Fruit fly (Drosophila melanogaster): ENCODE data around the gene TAF1B.
A peak's percentile ranks its signal among the peaks of the same experiment; 100 is the strongest.

Gene TAF1B

DNA sequence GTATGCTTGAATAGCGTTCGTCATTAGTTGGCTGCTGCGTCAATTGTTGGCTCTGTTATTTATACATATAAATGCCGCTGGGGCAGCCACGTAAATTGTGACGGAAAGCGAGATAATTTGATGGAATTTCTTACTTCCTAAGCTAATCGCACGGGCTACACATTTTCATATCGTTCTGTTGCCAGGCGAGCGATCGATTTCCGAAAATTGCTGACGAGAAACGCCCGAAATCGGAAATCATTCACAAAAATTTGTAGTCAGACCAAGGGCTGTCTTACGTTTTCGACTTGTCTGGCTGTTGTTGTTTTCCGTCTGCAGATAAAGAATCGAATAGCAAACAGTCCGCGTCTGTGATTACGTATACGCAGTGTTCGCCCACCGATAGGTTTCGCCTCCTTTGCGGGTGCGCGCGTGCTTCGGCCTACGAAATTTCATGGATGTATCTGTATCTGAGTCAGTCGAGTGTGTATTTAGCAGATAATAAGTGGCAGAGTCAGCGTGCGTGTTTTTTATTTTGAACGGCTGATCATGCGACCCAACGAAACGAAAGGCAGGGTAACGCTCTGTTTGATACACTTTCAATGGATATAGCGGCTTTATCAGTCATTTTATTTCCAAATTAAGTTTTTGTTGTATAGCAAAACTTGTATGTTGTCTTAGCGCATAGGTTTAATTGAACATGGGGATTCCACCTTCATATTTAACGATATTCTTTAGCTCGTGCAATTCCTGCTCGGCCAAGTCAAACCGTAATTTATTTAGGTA is 46.3 kb downstream of the TAF1B start (continued):
- TF ChIP-seq CG3995 (GFP tag; optimal IDR thresholded peaks at IDR 0.05) (peak; percentile 46), NFAT (GFP tag; IDR thresholded peaks at IDR 0.05) (peak; percentile 61), CG7839 (tag; optimal IDR thresholded peaks at IDR 0.05) (peak; percentile 76), CG12155 (GFP tag; optimal IDR thresholded peaks at IDR 0.05) (peak; percentile 71), CG4854 (GFP tag; optimal IDR thresholded peaks at IDR 0.05) (no peak), CG11504 (tag; optimal IDR thresholded peaks at IDR 0.05) (peak; percentile 79), CG7556 (GFP tag; optimal IDR thresholded peaks at IDR 0.05) (peak; percentile 75), Camta (GFP tag; optimal IDR thresholded peaks at IDR 0.05) (peak; percentile 43), Mad (GFP tag; optimal IDR thresholded peaks at IDR 0.05) (peak; percentile 39), abd-A (tag; optimal IDR thresholded peaks at IDR 0.05) (peak; percentile 67), tin (GFP tag; optimal IDR thresholded peaks at IDR 0.05) (peak; percentile 16), vvl (GFP tag; IDR thresholded peaks at IDR 0.05) (peak; percentile 66), CG11398 (GFP tag; optimal IDR thresholded peaks at IDR 0.05) (peak; percentile 58), CG17912 (GFP tag; optimal IDR thresholded peaks at IDR 0.05) (no peak), dimm (GFP tag; IDR thresholded peaks at IDR 0.05) (no peak), Fer2 (tag; optimal IDR thresholded peaks at IDR 0.05) (peak; percentile 43), mld (GFP tag; IDR thresholded peaks at IDR 0.05; ENCODE audit: partially characterized antibody) (no peak), row (GFP tag; IDR thresholded peaks at IDR 0.05) (peak; percentile 78), sima (GFP tag; optimal IDR thresholded peaks at IDR 0.05) (no peak), GATAe (GFP tag; conservative IDR thresholded peaks at IDR 0.05) (peak; percentile 20; the same call in 1 of the 2 replicates), sob (GFP tag; IDR thresholded peaks at IDR 0.05) (peak; percentile 64), fd102C (GFP tag; optimal IDR thresholded peaks at IDR 0.05) (no peak), CG8359 (GFP tag; optimal IDR thresholded peaks at IDR 0.05; ENCODE audit: borderline replicate concordance) (no peak), peb (GFP tag; IDR thresholded peaks at IDR 0.05) (no peak), CG18764 (GFP tag; optimal IDR thresholded peaks at IDR 0.05) (peak; percentile 37), BtbVII (GFP tag; optimal IDR thresholded peaks at IDR 0.05) (peak; percentile 80), gem (tag; optimal IDR thresholded peaks at IDR 0.05) (peak; percentile 83), CkIIα-i1 (GFP tag; IDR thresholded peaks at IDR 0.05) (0 out of 2 replicates have a peak, but pooled peaks have one; percentile 37), tll (GFP tag; optimal IDR thresholded peaks at IDR 0.05) (no peak), rib (GFP tag; IDR thresholded peaks at IDR 0.05) (peak; percentile 44; the same call in 1 of the 2 replicates), Awh (GFP tag; IDR thresholded peaks at IDR 0.05) (no peak), dati (GFP tag; IDR thresholded peaks at IDR 0.05) (no peak), her (GFP tag; optimal IDR thresholded peaks at IDR 0.05) (peak; percentile 66), ind (GFP tag; optimal IDR thresholded peaks at IDR 0.05) (peak; percentile 74), CG8944 (GFP tag; optimal IDR thresholded peaks at IDR 0.05) (peak; percentile 16), nmo (GFP tag; optimal IDR thresholded peaks at IDR 0.05) (peak; percentile 64), CG18011 (GFP tag; optimal IDR thresholded peaks at IDR 0.05) (peak; percentile 59), ash1 (GFP tag; optimal IDR thresholded peaks at IDR 0.05) (no peak), sr (GFP tag; IDR thresholded peaks at IDR 0.05) (peak; percentile 56; the same call in 1 of the 3 replicates), grau (tag; optimal IDR thresholded peaks at IDR 0.05) (peak; percentile 73), kay (GFP tag; optimal IDR thresholded peaks at IDR 0.05) (peak; percentile 38), twi (tag; optimal IDR thresholded peaks at IDR 0.05) (no peak), CG17186 (GFP tag; optimal IDR thresholded peaks at IDR 0.05) (no peak), amos (GFP tag; IDR thresholded peaks at IDR 0.05; ENCODE audit: partially characterized antibody) (no peak; the same call in 1 of the 2 replicates), CG30403 (GFP tag; optimal IDR thresholded peaks at IDR 0.05) (peak; percentile 71), dpn (GFP tag; optimal IDR thresholded peaks at IDR 0.05) (peak; percentile 65 to 68), maf-S (GFP tag; optimal IDR thresholded peaks at IDR 0.05) (peak; percentile 42), insv (GFP tag; optimal IDR thresholded peaks at IDR 0.05) (no peak), sim (GFP tag; IDR thresholded peaks at IDR 0.05) (no peak)
